Worm (Caenorhabditis elegans) whole organism, late embryonic: Measurements from ENCODE around the gene F46H5.2.

ENCODE experiments used
- ama-1 ChIP-seq: fragments of 150-350 bp; optimal IDR thresholded peaks from 2 replicates; lab custom pipeline; 2014
- ceh-24 ChIP-seq: sonication (generic microtip); optimal IDR thresholded peaks from 2 replicates; lab custom pipeline; 2016; ENCODE audit warnings: mild to moderate bottlenecking, missing genetic modification characterization, missing compliant biosample characterization
- ceh-34 ChIP-seq: sonication (generic microtip); optimal IDR thresholded peaks from 2 replicates; lab custom pipeline; 2016; ENCODE audit warnings: mild to moderate bottlenecking, missing genetic modification characterization, missing compliant biosample characterization
- elt-2 ChIP-seq: sonication (generic microtip); optimal IDR thresholded peaks from 2 replicates; lab custom pipeline; 2016; ENCODE audit warnings: missing genetic modification reagents, missing genetic modification characterization, missing compliant biosample characterization
- eyg-1 ChIP-seq: sonication (generic microtip); optimal IDR thresholded peaks from 2 replicates; lab custom pipeline; 2016; ENCODE audit warnings: missing genotype, missing genetic modification characterization, missing compliant biosample characterization
- fkh-10 ChIP-seq: fragments of 150-350 bp; optimal IDR thresholded peaks from 2 replicates; lab custom pipeline; 2014; ENCODE audit warnings: missing biosample characterization, missing genetic modification reagents, missing genetic modification characterization
- lin-11 ChIP-seq: fragments of 200-800 bp; sonication (Bioruptor generic); optimal IDR thresholded peaks from 2 replicates; lab custom pipeline; 2018; ENCODE audit warnings: mild to moderate bottlenecking, missing genetic modification characterization, missing compliant biosample characterization
- nfya-1 ChIP-seq: sonication (generic microtip); optimal IDR thresholded peaks from 2 replicates; lab custom pipeline; 2017; ENCODE audit warnings: missing genetic modification characterization, mild to moderate bottlenecking, missing compliant biosample characterization, antibody characterized with exemption, moderate library complexity
- nhr-232 ChIP-seq: sonication (generic microtip); optimal IDR thresholded peaks from 2 replicates; lab custom pipeline; 2016; ENCODE audit warnings: missing genetic modification characterization, missing compliant biosample characterization
- odd-2 ChIP-seq: sonication (generic microtip); optimal IDR thresholded peaks from 2 replicates; lab custom pipeline; 2017; ENCODE audit warnings: antibody characterized with exemption, mild to moderate bottlenecking, missing genetic modification characterization, missing compliant biosample characterization
- pha-4 ChIP-seq: fragments of 150-350 bp; optimal IDR thresholded peaks from 2 replicates; lab custom pipeline; 2018; ENCODE audit warnings: missing biosample characterization, missing genetic modification reagents, missing genetic modification characterization
- unc-3 ChIP-seq, 2 experiments: fragments of 200-800 bp in 1 of 2; sonication (Bioruptor generic) in 1 of 2; sonication (generic microtip) in 1 of 2; conservative IDR thresholded peaks in 1 of 2; optimal IDR thresholded peaks in 1 of 2; 2 replicates each; pipeline versions ENCODE4 v1.3.6 to Lab custom; 2016 to 2022; ENCODE audit warnings: missing compliant biosample characterization in 2 of 2, missing genetic modification characterization in 2 of 2, missing genetic modification reagents in 1 of 2
- unc-86 ChIP-seq: sonication (generic microtip); optimal IDR thresholded peaks from 2 replicates; lab custom pipeline; 2016; ENCODE audit warnings: missing genetic modification characterization, missing compliant biosample characterization
- zip-5 ChIP-seq: sonication (generic microtip); optimal IDR thresholded peaks from 2 replicates; lab custom pipeline; 2016; ENCODE audit warnings: missing genetic modification characterization, missing compliant biosample characterization

ce11 chrX:7314564-7314963 lies 49.1 kb downstream of the F46H5.2 start:
- TF ChIP-seq odd-2 = no peak
- TF ChIP-seq pha-4 = no peak
- no peak for TF ChIP-seq ama-1
- TF ChIP-seq ceh-24 (tag; lab: Kevin White, UChicago) = no peak
- no peak for TF ChIP-seq unc-3 (GFP tag; conservative IDR thresholded peaks at IDR 0.05; lab: Robert Waterston, UW)
- TF ChIP-seq unc-3 (tag; optimal IDR thresholded peaks at IDR 0.05; lab: Kevin White, UChicago) = no peak
- no peak for TF ChIP-seq unc-86 (tag; lab: Kevin White, UChicago)
- no peak for TF ChIP-seq nfya-1 (tag; lab: Kevin White, UChicago)
- TF ChIP-seq elt-2 = no peak
- no peak for TF ChIP-seq lin-11
- TF ChIP-seq nhr-232 (tag; lab: Kevin White, UChicago) = no peak
- no peak for TF ChIP-seq zip-5 (tag; lab: Kevin White, UChicago)
- no peak for TF ChIP-seq eyg-1 (tag; lab: Kevin White, UChicago)
- TF ChIP-seq fkh-10 (GFP tag; lab: Kevin White, UChicago) = no peak
- TF ChIP-seq ceh-34 (tag; lab: Kevin White, UChicago) = no peak
